Worm (Caenorhabditis elegans) whole organism, L4 larva: ENCODE results near the gene cyp-32A1.

Experiments used
- Y48G9A.11 ChIP-seq: fragments of 200-800 bp; sonication (Bioruptor generic); IDR thresholded peaks from 2 replicates; pipeline ENCODE4 v1.3.6; 2022; ENCODE audit warnings: missing genetic modification reagents, missing genetic modification characterization, missing compliant biosample characterization
- Y5F2A.4 ChIP-seq: fragments of 200-800 bp; sonication (Bioruptor generic); optimal IDR thresholded peaks from 2 replicates; lab custom pipeline; 2018; ENCODE audit warnings: mild to moderate bottlenecking, missing genetic modification characterization, missing compliant biosample characterization
- aha-1 ChIP-seq: fragments of 150-350 bp; peaks from one replicate; lab custom pipeline; 2014; ENCODE audit warnings: missing biosample characterization, missing genetic modification characterization
- ama-1 ChIP-seq: fragments of 150-350 bp; optimal IDR thresholded peaks from 2 replicates; lab custom pipeline; 2014; ENCODE audit warnings: inconsistent platforms, mixed read lengths
- ceh-82 ChIP-seq: sonication (generic microtip); optimal IDR thresholded peaks from 2 replicates; lab custom pipeline; 2017; ENCODE audit warnings: missing biosample characterization, missing genetic modification characterization
- daf-16 ChIP-seq, 3 experiments: sonication (generic microtip); optimal IDR thresholded peaks; 2 replicates each; lab custom pipeline; 2016 to 2017; ENCODE audit warnings: missing genetic modification characterization in 3 of 3, missing genetic modification reagents in 3 of 3, mild to moderate bottlenecking in 2 of 3, missing compliant biosample characterization in 2 of 3, missing biosample characterization in 1 of 3, moderate library complexity in 1 of 3
- dpl-1 ChIP-seq: fragments of 150-350 bp; optimal IDR thresholded peaks from 2 replicates; lab custom pipeline; 2014; ENCODE audit warnings: missing biosample characterization, missing genetic modification reagents, missing genetic modification characterization
- duxl-1 ChIP-seq: sonication (generic microtip); optimal IDR thresholded peaks from 2 replicates; lab custom pipeline; 2016; ENCODE audit warnings: mild to moderate bottlenecking, missing genetic modification characterization, moderate library complexity, missing compliant biosample characterization; ENCODE audit not compliant: poor library complexity
- dve-1 ChIP-seq: sonication (generic microtip); optimal IDR thresholded peaks from 2 replicates; lab custom pipeline; 2017; ENCODE audit warnings: antibody characterized with exemption, mild to moderate bottlenecking, missing genetic modification characterization, missing compliant biosample characterization; ENCODE audit not compliant: insufficient read depth
- egl-43 ChIP-seq: fragments of 200-800 bp; sonication (Bioruptor generic); IDR thresholded peaks from 2 replicates; pipeline ENCODE4 v1.3.6; 2022; ENCODE audit warnings: missing genetic modification reagents, missing genetic modification characterization, missing compliant biosample characterization
- fkh-10 ChIP-seq: fragments of 150-350 bp; optimal IDR thresholded peaks from 2 replicates; lab custom pipeline; 2014; ENCODE audit warnings: missing biosample characterization, missing genetic modification reagents, missing genetic modification characterization
- gei-8 ChIP-seq: fragments of 200-800 bp; sonication (Bioruptor generic); optimal IDR thresholded peaks from 2 replicates; lab custom pipeline; 2018; ENCODE audit warnings: mild to moderate bottlenecking, missing genetic modification characterization, missing compliant biosample characterization
- hif-1 ChIP-seq, 2 experiments: sonication (generic microtip); optimal IDR thresholded peaks; 2 replicates each; lab custom pipeline; 2016 to 2017; ENCODE audit warnings: missing compliant biosample characterization in 2 of 2, missing genetic modification characterization in 2 of 2, missing genetic modification reagents in 2 of 2, missing genotype in 2 of 2, mild to moderate bottlenecking in 1 of 2
- hlh-11 ChIP-seq: fragments of 200-800 bp; sonication (Bioruptor generic); optimal IDR thresholded peaks from 2 replicates; lab custom pipeline; 2018; ENCODE audit warnings: mild to moderate bottlenecking, missing genetic modification characterization, missing compliant biosample characterization
- hlh-30 ChIP-seq: sonication (generic microtip); optimal IDR thresholded peaks from 2 replicates; lab custom pipeline; 2017; ENCODE audit warnings: antibody characterized with exemption, mild to moderate bottlenecking, missing genetic modification characterization, missing compliant biosample characterization; ENCODE audit not compliant: insufficient read depth
- hmg-1.1 ChIP-seq: fragments of 200-800 bp; sonication (Bioruptor generic); IDR thresholded peaks from 2 replicates; pipeline ENCODE4 v1.3.6; 2022; ENCODE audit warnings: missing genetic modification reagents, missing genetic modification characterization, missing compliant biosample characterization
- lim-7 ChIP-seq: fragments of 200-800 bp; sonication (Bioruptor generic); IDR thresholded peaks from 2 replicates; pipeline ENCODE4 v1.3.6; 2022; ENCODE audit warnings: missing genetic modification characterization, missing compliant biosample characterization
- lin-13 ChIP-seq: fragments of 150-350 bp; optimal IDR thresholded peaks from 2 replicates; lab custom pipeline; 2014; ENCODE audit warnings: missing biosample characterization, missing genetic modification reagents, missing genetic modification characterization
- lin-39 ChIP-seq: fragments of 150-350 bp; optimal IDR thresholded peaks from 2 replicates; lab custom pipeline; 2014; ENCODE audit warnings: missing biosample characterization, missing genetic modification reagents, missing genetic modification characterization
- lsy-2 ChIP-seq, 2 experiments: fragments of 150-350 bp in 1 of 2; sonication (generic microtip) in 1 of 2; optimal IDR thresholded peaks; 2 replicates each; lab custom pipeline; 2014 to 2017; ENCODE audit warnings: missing biosample characterization in 2 of 2, missing genetic modification characterization in 2 of 2
- madf-9 ChIP-seq: fragments of 200-800 bp; sonication (Bioruptor generic); conservative IDR thresholded peaks from 2 replicates; pipeline ENCODE4 v1.3.6; 2022; ENCODE audit warnings: missing genetic modification reagents, missing genetic modification characterization, missing compliant biosample characterization
- mdl-1 ChIP-seq, 2 experiments: fragments of 150-350 bp in 1 of 2; sonication (generic microtip) in 1 of 2; optimal IDR thresholded peaks; 2 replicates each; lab custom pipeline; 2014 to 2017; ENCODE audit warnings: missing biosample characterization in 2 of 2, missing genetic modification characterization in 2 of 2
- mep-1 ChIP-seq: fragments of 150-350 bp; sonication (generic microtip); optimal IDR thresholded peaks from 3 replicates; lab custom pipeline; 2014; ENCODE audit warnings: missing biosample characterization, missing genetic modification characterization
- mes-2 ChIP-seq: sonication (generic microtip); optimal IDR thresholded peaks from 2 replicates; lab custom pipeline; 2016; ENCODE audit warnings: missing genotype, mild to moderate bottlenecking, missing genetic modification characterization, missing compliant biosample characterization; ENCODE audit not compliant: poor library complexity, severe bottlenecking
- mxl-2 ChIP-seq: fragments of 200-800 bp; sonication (Bioruptor generic); conservative IDR thresholded peaks from 2 replicates; pipeline ENCODE4 v1.3.6; 2022; ENCODE audit warnings: missing genetic modification reagents, missing genetic modification characterization, missing compliant biosample characterization
- mxl-3 ChIP-seq: fragments of 200-800 bp; sonication (Bioruptor generic); optimal IDR thresholded peaks from 2 replicates; lab custom pipeline; 2018; ENCODE audit warnings: mild to moderate bottlenecking, missing genetic modification characterization, missing compliant biosample characterization
- nhr-102 ChIP-seq: sonication (generic microtip); optimal IDR thresholded peaks from 2 replicates; lab custom pipeline; 2016; ENCODE audit warnings: mild to moderate bottlenecking, missing genetic modification characterization, moderate library complexity, missing compliant biosample characterization
- nhr-28 ChIP-seq: fragments of 150-350 bp; optimal IDR thresholded peaks from 2 replicates; lab custom pipeline; 2014; ENCODE audit warnings: missing biosample characterization, missing genetic modification characterization
- nhr-41 ChIP-seq: fragments of 200-800 bp; sonication (Bioruptor generic); IDR thresholded peaks from 2 replicates; pipeline ENCODE4 v1.3.6; 2022; ENCODE audit warnings: missing genetic modification reagents, missing genetic modification characterization, missing compliant biosample characterization
- nhr-48 ChIP-seq: sonication (generic microtip); optimal IDR thresholded peaks from 2 replicates; lab custom pipeline; 2016; ENCODE audit warnings: mild to moderate bottlenecking, missing genetic modification characterization, missing compliant biosample characterization
- nhr-6 ChIP-seq: fragments of 150-350 bp; optimal IDR thresholded peaks from 2 replicates; lab custom pipeline; 2014; ENCODE audit warnings: missing biosample characterization, missing genetic modification characterization
- nhr-77 ChIP-seq: fragments of 150-350 bp; optimal IDR thresholded peaks from 2 replicates; lab custom pipeline; 2014; ENCODE audit warnings: missing biosample characterization, missing genetic modification characterization
- php-3 ChIP-seq: fragments of 200-800 bp; sonication (Bioruptor generic); IDR thresholded peaks from 2 replicates; pipeline ENCODE4 v1.3.6; 2022; ENCODE audit warnings: missing genetic modification reagents, missing genetic modification characterization, missing compliant biosample characterization
- pqm-1 ChIP-seq: sonication (generic microtip); optimal IDR thresholded peaks from 2 replicates; lab custom pipeline; 2017; ENCODE audit warnings: missing biosample characterization, missing genetic modification characterization
- rbr-2 ChIP-seq: sonication (generic microtip); optimal IDR thresholded peaks from 2 replicates; lab custom pipeline; 2016; ENCODE audit warnings: missing genotype, missing genetic modification characterization, missing compliant biosample characterization
- set-16 ChIP-seq: fragments of 200-800 bp; sonication (Bioruptor generic); IDR thresholded peaks from 2 replicates; pipeline ENCODE4 v1.3.6; 2022; ENCODE audit warnings: missing genetic modification reagents, missing genetic modification characterization, missing compliant biosample characterization
- snpc-1.2 ChIP-seq: fragments of 200-800 bp; sonication (Bioruptor generic); IDR thresholded peaks from 2 replicates; pipeline ENCODE4 v1.3.6; 2022; ENCODE audit warnings: missing genetic modification reagents, missing genetic modification characterization, missing compliant biosample characterization
- spr-3 ChIP-seq: fragments of 200-800 bp; sonication (Bioruptor generic); optimal IDR thresholded peaks from 2 replicates; lab custom pipeline; 2018; ENCODE audit warnings: mild to moderate bottlenecking, missing genetic modification characterization, missing compliant biosample characterization
- unc-130 ChIP-seq: sonication (generic microtip); optimal IDR thresholded peaks from 2 replicates; lab custom pipeline; 2016; ENCODE audit warnings: missing genetic modification reagents, missing genetic modification characterization, missing compliant biosample characterization
- zip-11 ChIP-seq: fragments of 200-800 bp; sonication (Bioruptor generic); IDR thresholded peaks from 2 replicates; pipeline ENCODE4 v1.3.6; 2022; ENCODE audit warnings: missing genetic modification characterization, missing compliant biosample characterization

Gene cyp-32A1

ce11 chrV:7781511-7781910 is at the start of gene cyp-32A1:
Gene cyp-32A1, plus strand, starts transcription at chrV:7781811.
- no peak for TF ChIP-seq fkh-10 (GFP tag; lab: Kevin White, UChicago)
- TF ChIP-seq snpc-1.2: no peak
- TF ChIP-seq daf-16 (GFP tag; optimal IDR thresholded peaks at IDR 0.05; lab: Kevin White, UChicago): no peak
- no peak for TF ChIP-seq daf-16 (tag; optimal IDR thresholded peaks at IDR 0.05; lab: Kevin White, UChicago)
- no peak for TF ChIP-seq Y48G9A.11 (GFP tag; lab: Robert Waterston, UW)
- no peak for TF ChIP-seq lim-7
- no peak for TF ChIP-seq rbr-2 (tag; lab: Kevin White, UChicago)
- no peak for TF ChIP-seq aha-1 (tag; lab: Kevin White, UChicago)
- no peak for TF ChIP-seq nhr-77 (tag; lab: Kevin White, UChicago)
- no peak for TF ChIP-seq set-16 (GFP tag; lab: Robert Waterston, UW)
- no peak for TF ChIP-seq mxl-2 (GFP tag; lab: Robert Waterston, UW)

- peak; percentile 26 for TF ChIP-seq mep-1 (tag; lab: Kevin White, UChicago)
- TF ChIP-seq nhr-102 (tag; lab: Kevin White, UChicago): no peak
- TF ChIP-seq aha-1 (tag; lab: Kevin White, UChicago): peak; percentile 83
- peak; percentile 46 for TF ChIP-seq ama-1 (lab: Kevin White, UChicago)
- no peak for TF ChIP-seq pqm-1 (tag; lab: Kevin White, UChicago)
- peak; percentile 1 for TF ChIP-seq Y5F2A.4
- TF ChIP-seq lin-13: no peak
- 0 out of 2 replicates have a peak, but pooled peaks have one; percentile 9 for TF ChIP-seq zip-11 (GFP tag; lab: Robert Waterston, UW)
- peak in 1 of 2 experiments; percentile 32 for TF ChIP-seq lsy-2 (tag; optimal IDR thresholded peaks at IDR 0.05; lab: Kevin White, UChicago)
- TF ChIP-seq egl-43 (GFP tag; lab: Robert Waterston, UW): 0 out of 2 replicates have a peak, but pooled peaks have one; percentile 24
- 0 out of 2 replicates have a peak, but pooled peaks have one; percentile 26 for TF ChIP-seq lim-7
- TF ChIP-seq duxl-1 (tag; lab: Kevin White, UChicago): no peak
- peak; percentile 13 for TF ChIP-seq nhr-48 (tag; lab: Kevin White, UChicago)
Measured at ce11 chrV:7733240-7733765, 48.3 kb upstream of the cyp-32A1 start.

- TF ChIP-seq mdl-1 (tag; optimal IDR thresholded peaks at IDR 0.05; lab: Kevin White, UChicago): peak in 1 of 2 experiments; percentile 37
- peak; percentile 48 for TF ChIP-seq mxl-3 (GFP tag; lab: Kevin White, UChicago)
- peak; percentile 56 for TF ChIP-seq mes-2 (tag; lab: Kevin White, UChicago)
- TF ChIP-seq lsy-2 (tag; optimal IDR thresholded peaks at IDR 0.05; lab: Kevin White, UChicago): peak in 1 of 2 experiments; percentile 70
- TF ChIP-seq aha-1 (tag; lab: Kevin White, UChicago): peak; percentile 22
- peak; percentile 36 for TF ChIP-seq ama-1 (lab: Kevin White, UChicago)
- TF ChIP-seq spr-3 (GFP tag; lab: Kevin White, UChicago): no peak
- TF ChIP-seq rbr-2 (tag; lab: Kevin White, UChicago): peak; percentile 52
- peak; percentile 92 for TF ChIP-seq dpl-1 (GFP tag; lab: Kevin White, UChicago)
- no peak for TF ChIP-seq lin-39 (tag; lab: Kevin White, UChicago)
- peak; percentile 89 for TF ChIP-seq hlh-11 (tag; lab: Kevin White, UChicago)
- TF ChIP-seq hmg-1.1: peak; percentile 59; the same call in 1 of the 2 replicates
- TF ChIP-seq dve-1 (tag; lab: Kevin White, UChicago): peak; percentile 29
- TF ChIP-seq gei-8: no peak
- TF ChIP-seq nhr-28 (tag; lab: Kevin White, UChicago): peak; percentile 65
- peak; percentile 16 for TF ChIP-seq nhr-6 (tag; lab: Kevin White, UChicago)
- no peak for TF ChIP-seq daf-16 (GFP tag; optimal IDR thresholded peaks at IDR 0.05; lab: Kevin White, UChicago)
- peak; percentile 31 for TF ChIP-seq daf-16 (tag; optimal IDR thresholded peaks at IDR 0.05; lab: Kevin White, UChicago)
- TF ChIP-seq php-3: 0 out of 2 replicates have a peak, but pooled peaks have one; percentile 8
- TF ChIP-seq mep-1 (tag; lab: Kevin White, UChicago): peak; percentile 33
- no peak for TF ChIP-seq unc-130 (GFP tag; lab: Kevin White, UChicago)
- peak; percentile 43 for TF ChIP-seq fkh-10 (GFP tag; lab: Kevin White, UChicago)
- peak; percentile 74 for TF ChIP-seq hlh-30 (tag; lab: Kevin White, UChicago)
- TF ChIP-seq ceh-82: no peak
- no peak for TF ChIP-seq nhr-41 (GFP tag; lab: Robert Waterston, UW)
- peak in 1 of 2 experiments; percentile 30 for TF ChIP-seq hif-1 (tag; optimal IDR thresholded peaks at IDR 0.05; lab: Kevin White, UChicago)
- no peak for TF ChIP-seq madf-9 (GFP tag; lab: Robert Waterston, UW)
Measured at ce11 chrV:7734909-7735308, 46.7 kb upstream of the cyp-32A1 start, which contains the start of gene clic-1. Gene clic-1, minus strand, starts transcription at chrV:7734911.
